Worm (Caenorhabditis elegans) whole organism, L4 larva: ENCODE data around the gene svop-1.

ENCODE experiments used
- Y48G9A.11 ChIP-seq: fragments of 200-800 bp; sonication (Bioruptor generic); IDR thresholded peaks from 2 replicates; pipeline ENCODE4 v1.3.6; 2022; ENCODE audit warnings: missing genetic modification reagents, missing genetic modification characterization, missing compliant biosample characterization
- ces-1 ChIP-seq: fragments of 150-350 bp; sonication (generic microtip); optimal IDR thresholded peaks from 4 replicates; lab custom pipeline; 2014; ENCODE audit warnings: missing biosample characterization, missing genetic modification reagents, missing genetic modification characterization
- pha-4 ChIP-seq, 2 experiments: fragments of 150-350 bp in 1 of 2; fragments of 200-800 bp in 1 of 2; sonication (Bioruptor generic) in 1 of 2; IDR thresholded peaks in 1 of 2; optimal IDR thresholded peaks in 1 of 2; 2 replicates each; pipeline versions ENCODE4 v1.3.6 to Lab custom; 2014 to 2022; ENCODE audit warnings: missing genetic modification characterization in 2 of 2, missing genetic modification reagents in 2 of 2, missing biosample characterization in 1 of 2, missing compliant biosample characterization in 1 of 2
- snpc-4 ChIP-seq: fragments of 150-350 bp; optimal IDR thresholded peaks from 2 replicates; lab custom pipeline; 2014; ENCODE audit warnings: missing biosample characterization, missing genetic modification characterization

ce11 chrIII:8866038-8866437 is 19.2 kb downstream of the svop-1 start:
- TF ChIP-seq Y48G9A.11 (GFP tag; lab: Robert Waterston, UW) (no peak), pha-4 (GFP tag; IDR thresholded peaks at IDR 0.05; lab: Robert Waterston, UW) (no peak), pha-4 (tag; optimal IDR thresholded peaks at IDR 0.05; lab: Kevin White, UChicago) (no peak), snpc-4 (tag; lab: Kevin White, UChicago) (no peak), ces-1 (no peak)
